Fruit fly (Drosophila melanogaster): ENCODE results near the gene Mnt.

Mnt gene

DNA sequence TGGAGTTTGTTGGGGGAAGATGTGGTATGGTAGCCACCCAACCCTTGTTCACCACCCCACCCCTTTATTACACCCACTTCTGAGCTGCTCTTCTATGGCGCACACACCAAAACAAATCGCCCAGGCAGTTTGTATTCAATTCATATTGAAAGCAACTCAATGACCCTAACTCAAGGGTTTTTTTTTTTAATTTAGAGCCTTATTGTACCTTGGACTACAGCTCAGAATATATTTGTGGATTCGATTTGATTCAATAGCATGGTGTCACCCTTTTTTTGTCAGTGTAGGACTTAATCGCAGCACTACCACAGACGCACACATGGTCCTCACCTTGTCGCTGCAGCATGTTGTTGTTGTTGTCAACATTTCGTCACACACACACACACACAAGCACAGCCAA lies 50.6 kb downstream of the Mnt start (continued):
- peak; percentile 20 for TF ChIP-seq nmo (GFP tag; optimal IDR thresholded peaks at IDR 0.05)
- TF ChIP-seq dmrt99B (tag; optimal IDR thresholded peaks at IDR 0.05): peak; percentile 43
- no peak for TF ChIP-seq CG6689 (GFP tag; IDR thresholded peaks at IDR 0.05)
- no peak for TF ChIP-seq Atf-2 (GFP tag; optimal IDR thresholded peaks at IDR 0.05)
- no peak for TF ChIP-seq pan (optimal IDR thresholded peaks at IDR 0.05)
- TF ChIP-seq pan (GFP tag; optimal IDR thresholded peaks at IDR 0.05 in 1 of 2, IDR thresholded peaks at IDR 0.05 in 1 of 2): peak in 1 of 2 experiments; percentile 42
- peak; percentile 23 for TF ChIP-seq Abd-B (GFP tag; optimal IDR thresholded peaks at IDR 0.05)
- TF ChIP-seq CHES-1-like (GFP tag; optimal IDR thresholded peaks at IDR 0.05): no peak
- TF ChIP-seq CG9609 (GFP tag; optimal IDR thresholded peaks at IDR 0.05): peak; percentile 26
- 0 out of 3 replicates have a peak, but pooled peaks have one; percentile 36 for TF ChIP-seq ken (GFP tag; IDR thresholded peaks at IDR 0.05)
- TF ChIP-seq CG6272 (GFP tag; IDR thresholded peaks at IDR 0.05): no peak
- TF ChIP-seq vvl (GFP tag; IDR thresholded peaks at IDR 0.05): peak; percentile 15; the same call in 1 of the 2 replicates
- TF ChIP-seq CG4360 (GFP tag; IDR thresholded peaks at IDR 0.05): peak; percentile 56
- peak; percentile 33 for TF ChIP-seq ATbp (GFP tag; optimal IDR thresholded peaks at IDR 0.05)
- no peak for TF ChIP-seq CG15696 (tag; optimal IDR thresholded peaks at IDR 0.05)
- peak; percentile 35 for TF ChIP-seq Ptx1 (GFP tag; IDR thresholded peaks at IDR 0.05)
- TF ChIP-seq stc (GFP tag; IDR thresholded peaks at IDR 0.05): peak; percentile 47; the same call in 1 of the 2 replicates
- TF ChIP-seq CG12155 (GFP tag; optimal IDR thresholded peaks at IDR 0.05): no peak
- 0 out of 2 replicates have a peak, but pooled peaks have one; percentile 8 for TF ChIP-seq esg (GFP tag; conservative IDR thresholded peaks at IDR 0.05)
- peak; percentile 0 for TF ChIP-seq grau (tag; optimal IDR thresholded peaks at IDR 0.05)
- 0 out of 2 replicates have a peak, but pooled peaks have one; percentile 37 for TF ChIP-seq HLH3B (GFP tag; IDR thresholded peaks at IDR 0.05)
- no peak for TF ChIP-seq gsb-n (tag; optimal IDR thresholded peaks at IDR 0.05)
- TF ChIP-seq Fer1 (GFP tag; optimal IDR thresholded peaks at IDR 0.05): peak; percentile 20
- no peak for TF ChIP-seq D (optimal IDR thresholded peaks at IDR 0.05)
- TF ChIP-seq D (GFP tag; optimal IDR thresholded peaks at IDR 0.05): no peak
- peak; percentile 38 for TF ChIP-seq Sox102F (GFP tag; optimal IDR thresholded peaks at IDR 0.05)
- no peak for TF ChIP-seq knrl (GFP tag; IDR thresholded peaks at IDR 0.05; ENCODE audit: partially characterized antibody)
- peak; percentile 34 for TF ChIP-seq lab (GFP tag; optimal IDR thresholded peaks at IDR 0.05)
- no peak for TF ChIP-seq ara (GFP tag; IDR thresholded peaks at IDR 0.05)
- TF ChIP-seq row (GFP tag; IDR thresholded peaks at IDR 0.05): peak; percentile 55
- TF ChIP-seq Hr3 (GFP tag; optimal IDR thresholded peaks at IDR 0.05): peak; percentile 1
- TF ChIP-seq CG16863 (GFP tag; optimal IDR thresholded peaks at IDR 0.05): peak; percentile 6
- TF ChIP-seq otp (GFP tag; IDR thresholded peaks at IDR 0.05): 0 out of 3 replicates have a peak, but pooled peaks have one; percentile 45
- TF ChIP-seq CG32772 (GFP tag; IDR thresholded peaks at IDR 0.05): 0 out of 2 replicates have a peak, but pooled peaks have one; percentile 7
- TF ChIP-seq mirr (GFP tag; optimal IDR thresholded peaks at IDR 0.05): no peak
- peak; percentile 29 for TF ChIP-seq CG7839 (tag; optimal IDR thresholded peaks at IDR 0.05)
- peak in 1 of 2 experiments; percentile 32 for TF ChIP-seq Hr51 (GFP tag; optimal IDR thresholded peaks at IDR 0.05)
- peak in 1 of 2 experiments; percentile 15 for TF ChIP-seq dpn (GFP tag; optimal IDR thresholded peaks at IDR 0.05)
- no peak; the same call in 1 of the 2 replicates for TF ChIP-seq CG10366 (GFP tag; IDR thresholded peaks at IDR 0.05)
- peak; percentile 42; the same call in 1 of the 2 replicates for TF ChIP-seq sisA (GFP tag; IDR thresholded peaks at IDR 0.05)
- no peak for TF ChIP-seq cato (GFP tag; optimal IDR thresholded peaks at IDR 0.05; ENCODE audit: borderline replicate concordance)
- TF ChIP-seq chif (GFP tag; optimal IDR thresholded peaks at IDR 0.05): peak in 1 of 2 experiments; percentile 15
- TF ChIP-seq Drgx (GFP tag; IDR thresholded peaks at IDR 0.05): peak; percentile 76
- no peak for TF ChIP-seq pho (GFP tag; optimal IDR thresholded peaks at IDR 0.05)
- TF ChIP-seq CG11504 (tag; optimal IDR thresholded peaks at IDR 0.05): peak; percentile 41
- no peak for TF ChIP-seq grn (GFP tag; optimal IDR thresholded peaks at IDR 0.05)
- no peak for TF ChIP-seq Atf3 (GFP tag; optimal IDR thresholded peaks at IDR 0.05)
- TF ChIP-seq Chrac-16 (GFP tag; optimal IDR thresholded peaks at IDR 0.05): peak; percentile 21
- TF ChIP-seq bsh (GFP tag; optimal IDR thresholded peaks at IDR 0.05): peak; percentile 43 to 53
- TF ChIP-seq CG8478 (optimal IDR thresholded peaks at IDR 0.05): no peak
- TF ChIP-seq yki (optimal IDR thresholded peaks at IDR 0.05): no peak
- TF ChIP-seq so (GFP tag; IDR thresholded peaks at IDR 0.05): 0 out of 3 replicates have a peak, but pooled peaks have one; percentile 16
